Comparison of ENCODE assay signal across 1 fruit fly cellular context in the genomic region with DNA sequence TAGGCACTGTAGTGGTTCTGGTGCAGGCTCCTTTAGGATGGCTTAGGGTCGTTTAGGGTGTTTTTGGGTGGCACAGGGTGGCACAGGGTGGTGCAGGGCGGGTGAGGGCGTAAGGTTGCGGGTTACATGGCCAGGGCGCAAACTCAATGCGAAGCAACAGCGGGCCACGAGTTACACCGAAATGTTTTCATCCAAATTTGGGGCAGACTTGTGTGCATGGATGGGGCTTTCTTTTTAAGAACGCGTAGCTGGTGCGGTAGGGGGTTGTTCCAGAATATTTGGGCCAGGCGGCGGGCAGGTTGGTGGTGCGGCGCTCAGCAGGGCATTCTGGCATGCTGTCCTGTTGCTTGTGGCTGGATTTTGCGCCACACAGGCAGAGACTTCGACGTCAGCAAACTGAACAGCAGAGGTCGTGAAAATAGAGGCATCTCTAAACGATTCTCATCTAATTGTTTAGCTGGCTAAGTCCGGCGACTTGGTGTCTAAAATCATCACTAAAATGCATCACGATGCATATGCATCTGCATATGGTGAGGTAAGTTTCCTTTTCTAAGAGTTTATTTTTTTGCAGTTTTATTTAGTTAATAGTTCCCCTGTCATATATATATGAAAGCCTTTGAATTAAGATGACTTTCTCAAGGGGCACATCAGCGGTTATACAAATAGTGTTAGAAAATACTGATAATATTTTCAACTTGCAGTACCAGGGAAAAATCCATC.
TF ChIP-seq lines count a peak whose summit lies in the region.

No protein-coding gene starts in this region.

TF ChIP-seq in whole organism, embryonic, 481 proteins besides CTCF, POLR2A, EP300 and RAD21 (continued from another document):
- TF ChIP-seq CG14441 (GFP tag; IDR thresholded peaks at IDR 0.05; lab: Robert Waterston, UW) (peak; percentile 16; the same call in 1 of the 2 replicates), Atf3 (GFP tag; optimal IDR thresholded peaks at IDR 0.05; lab: Kevin White, UChicago) (no peak), Adf1 (GFP tag; IDR thresholded peaks at IDR 0.05; lab: Robert Waterston, UW) (peak; percentile 16; the same call in 1 of the 2 replicates), CG2120 (GFP tag; optimal IDR thresholded peaks at IDR 0.05; lab: Kevin White, UChicago) (peak; percentile 30), caup (GFP tag; optimal IDR thresholded peaks at IDR 0.05; lab: Kevin White, UChicago; ENCODE audit: severe bottlenecking) (no peak), tna (GFP tag; IDR thresholded peaks at IDR 0.05; lab: Robert Waterston, UW; ENCODE audit: partially characterized antibody) (no peak), CG17361 (GFP tag; IDR thresholded peaks at IDR 0.05; lab: Robert Waterston, UW) (0 out of 3 replicates have a peak, but pooled peaks have one; percentile 33), phol (tag; optimal IDR thresholded peaks at IDR 0.05; lab: Kevin White, UChicago) (peak; percentile 0), dm (GFP tag; optimal IDR thresholded peaks at IDR 0.05; lab: Kevin White, UChicago) (no peak), Deaf1 (tag; optimal IDR thresholded peaks at IDR 0.05; lab: Kevin White, UChicago) (peak; percentile 51), CG13424 (tag; optimal IDR thresholded peaks at IDR 0.05; lab: Kevin White, UChicago) (peak; percentile 18), dimm (GFP tag; IDR thresholded peaks at IDR 0.05; lab: Robert Waterston, UW) (no peak), CG14667 (GFP tag; IDR thresholded peaks at IDR 0.05; lab: Robert Waterston, UW) (no peak), nerfin-1 (tag; optimal IDR thresholded peaks at IDR 0.05; lab: Kevin White, UChicago) (no peak), row (GFP tag; IDR thresholded peaks at IDR 0.05; lab: Robert Waterston, UW) (peak; percentile 26; the same call in 2 of the 3 replicates), sens (GFP tag; lab: Kevin White, UChicago) (peak; percentile 42), gsb-n (tag; optimal IDR thresholded peaks at IDR 0.05; lab: Kevin White, UChicago) (no peak), CG10543 (GFP tag; optimal IDR thresholded peaks at IDR 0.05; lab: Kevin White, UChicago) (peak; percentile 8), Hey (tag; optimal IDR thresholded peaks at IDR 0.05; lab: Kevin White, UChicago) (no peak), CG13296 (GFP tag; optimal IDR thresholded peaks at IDR 0.05; lab: Kevin White, UChicago) (peak; percentile 2), CG12155 (GFP tag; optimal IDR thresholded peaks at IDR 0.05; lab: Kevin White, UChicago) (no peak), CG12659 (GFP tag; optimal IDR thresholded peaks at IDR 0.05; lab: Kevin White, UChicago) (peak; percentile 1), crol (GFP tag; IDR thresholded peaks at IDR 0.05; lab: Robert Waterston, UW) (peak; percentile 60), CG17359 (tag; optimal IDR thresholded peaks at IDR 0.05; lab: Kevin White, UChicago) (peak; percentile 3), Ptx1 (GFP tag; IDR thresholded peaks at IDR 0.05; lab: Robert Waterston, UW) (no peak), CG14860 (GFP tag; IDR thresholded peaks at IDR 0.05; lab: Robert Waterston, UW; ENCODE audit: partially characterized antibody) (no peak), CG18599 (GFP tag; optimal IDR thresholded peaks at IDR 0.05; lab: Kevin White, UChicago) (peak; percentile 61), Meics (GFP tag; optimal IDR thresholded peaks at IDR 0.05; lab: Kevin White, UChicago) (peak; percentile 48), Gsc (GFP tag; IDR thresholded peaks at IDR 0.05; lab: Robert Waterston, UW) (no peak), gem (tag; optimal IDR thresholded peaks at IDR 0.05; lab: Kevin White, UChicago) (peak; percentile 37), CG2678 (tag; optimal IDR thresholded peaks at IDR 0.05; lab: Kevin White, UChicago) (peak; percentile 57), CG11504 (tag; optimal IDR thresholded peaks at IDR 0.05; lab: Kevin White, UChicago) (peak; percentile 14), CG32767 (GFP tag; IDR thresholded peaks at IDR 0.05; lab: Robert Waterston, UW) (no peak), Doc2 (GFP tag; IDR thresholded peaks at IDR 0.05; lab: Robert Waterston, UW) (no peak), CG2116 (GFP tag; optimal IDR thresholded peaks at IDR 0.05; lab: Kevin White, UChicago) (no peak), Bdp1 (GFP tag; optimal IDR thresholded peaks at IDR 0.05; lab: Kevin White, UChicago) (no peak), Hand (GFP tag; optimal IDR thresholded peaks at IDR 0.05; lab: Kevin White, UChicago) (peak; percentile 49), NfI (GFP tag; optimal IDR thresholded peaks at IDR 0.05; lab: Kevin White, UChicago) (peak; percentile 15), slbo (GFP tag; IDR thresholded peaks at IDR 0.05; lab: Robert Waterston, UW) (0 out of 2 replicates have a peak, but pooled peaks have one; percentile 11), br (optimal IDR thresholded peaks at IDR 0.05; lab: Kevin White, UChicago) (no peak), ken (GFP tag; IDR thresholded peaks at IDR 0.05; lab: Robert Waterston, UW) (no peak), ase (GFP tag; IDR thresholded peaks at IDR 0.05; lab: Robert Waterston, UW) (no peak), kni (GFP tag; optimal IDR thresholded peaks at IDR 0.05; lab: Kevin White, UChicago) (no peak), CG3281 (GFP tag; optimal IDR thresholded peaks at IDR 0.05; lab: Kevin White, UChicago) (peak; percentile 29), Hr51 (GFP tag; optimal IDR thresholded peaks at IDR 0.05; lab: Kevin White, UChicago) (peak in 1 of 2 experiments; percentile 26), CG33557 (GFP tag; optimal IDR thresholded peaks at IDR 0.05; lab: Kevin White, UChicago) (no peak), dysf (GFP tag; IDR thresholded peaks at IDR 0.05; lab: Robert Waterston, UW) (0 out of 3 replicates have a peak, but pooled peaks have one; percentile 12), Ravus (GFP tag; IDR thresholded peaks at IDR 0.05; lab: Robert Waterston, UW) (no peak), CG9215 (GFP tag; IDR thresholded peaks at IDR 0.05; lab: Robert Waterston, UW) (0 out of 2 replicates have a peak, but pooled peaks have one; percentile 17), abd-A (tag; optimal IDR thresholded peaks at IDR 0.05; lab: Kevin White, UChicago) (peak; percentile 44), dati (GFP tag; IDR thresholded peaks at IDR 0.05; lab: Robert Waterston, UW) (no peak), ewg (GFP tag; optimal IDR thresholded peaks at IDR 0.05; lab: Kevin White, UChicago) (peak; percentile 64), kah (GFP tag; optimal IDR thresholded peaks at IDR 0.05; lab: Kevin White, UChicago) (no peak), CG7987 (GFP tag; optimal IDR thresholded peaks at IDR 0.05; lab: Kevin White, UChicago) (no peak), ems (GFP tag; optimal IDR thresholded peaks at IDR 0.05; lab: Kevin White, UChicago) (no peak), Dp (GFP tag; optimal IDR thresholded peaks at IDR 0.05; lab: Kevin White, UChicago) (no peak)
